Fruit fly (Drosophila melanogaster) whole organism, wandering third instar larva: ENCODE measurements around the gene CG18557.

Experiments used
- Abd-B ChIP-seq: fragments of >200 bp; optimal IDR thresholded peaks from 2 replicates; lab custom pipeline; 2017; ENCODE audit warnings: missing biosample characterization, missing genetic modification characterization
- CG32264 ChIP-seq: fragments of 200-800 bp; sonication (Bioruptor generic); optimal IDR thresholded peaks from 2 replicates; lab custom pipeline; 2016; ENCODE audit warnings: missing biosample characterization, missing genetic modification characterization
- CG9705 ChIP-seq: fragments of 200-800 bp; sonication (Bioruptor generic); optimal IDR thresholded peaks from 2 replicates; lab custom pipeline; 2018; ENCODE audit warnings: missing biosample characterization, mild to moderate bottlenecking, missing genetic modification characterization
- CrebA ChIP-seq: fragments of 200-800 bp; sonication (Bioruptor generic); optimal IDR thresholded peaks from 2 replicates; lab custom pipeline; 2016; ENCODE audit warnings: missing biosample characterization, mild to moderate bottlenecking, missing genetic modification characterization, borderline replicate concordance
- Dfd ChIP-seq: fragments of >200 bp; optimal IDR thresholded peaks from 2 replicates; lab custom pipeline; 2017; ENCODE audit warnings: missing biosample characterization, missing genetic modification characterization
- Dif ChIP-seq: fragments of 200-275, 200-300 bp; sonication (Bioruptor generic); optimal IDR thresholded peaks from 2 replicates; lab custom pipeline; 2018; ENCODE audit warnings: missing biosample characterization, missing genetic modification characterization; ENCODE audit not compliant: partially characterized antibody
- GATAd ChIP-seq: sonication (Bioruptor generic); optimal IDR thresholded peaks from 2 replicates; lab custom pipeline; 2016; ENCODE audit warnings: missing biosample characterization, missing genetic modification characterization
- HLH106 ChIP-seq: fragments of 200-800 bp; optimal IDR thresholded peaks from 3 replicates; lab custom pipeline; 2019; ENCODE audit warnings: missing biosample characterization, mild to moderate bottlenecking, missing genetic modification characterization, moderate library complexity
- Hnf4 ChIP-seq: fragments of 200-800 bp; sonication (Bioruptor generic); optimal IDR thresholded peaks from 2 replicates; lab custom pipeline; 2016; ENCODE audit warnings: missing biosample characterization, mild to moderate bottlenecking, missing genetic modification characterization
- Hr78 ChIP-seq: fragments of >200 bp; optimal IDR thresholded peaks from 2 replicates; lab custom pipeline; 2017; ENCODE audit warnings: missing biosample characterization, missing genetic modification characterization
- Hr83 ChIP-seq: fragments of 200-300 bp; sonication (Bioruptor generic); optimal IDR thresholded peaks from 2 replicates; lab custom pipeline; 2016; ENCODE audit warnings: missing biosample characterization, mild to moderate bottlenecking, missing genetic modification characterization, moderate library complexity; ENCODE audit not compliant: poor library complexity, severe bottlenecking
- Jra ChIP-seq: sonication (Bioruptor generic); optimal IDR thresholded peaks from 2 replicates; lab custom pipeline; 2016; ENCODE audit warnings: missing biosample characterization, missing genetic modification characterization
- Mio ChIP-seq: sonication (Bioruptor generic); optimal IDR thresholded peaks from 2 replicates; lab custom pipeline; 2016; ENCODE audit warnings: missing biosample characterization, missing genetic modification characterization
- Myc ChIP-seq: fragments of >200 bp; optimal IDR thresholded peaks from 2 replicates; lab custom pipeline; 2017
- N ChIP-seq: fragments of >200 bp; optimal IDR thresholded peaks from 2 replicates; lab custom pipeline; 2018; ENCODE audit warnings: missing biosample characterization, missing external identifiers, missing genetic modification characterization
- OdsH ChIP-seq: fragments of 200-800 bp; sonication (Bioruptor generic); optimal IDR thresholded peaks from 2 replicates; lab custom pipeline; 2016; ENCODE audit warnings: missing biosample characterization, mild to moderate bottlenecking, missing genetic modification characterization
- Rel ChIP-seq, 2 experiments: fragments of 200-800 bp; sonication (Bioruptor generic) in 1 of 2; optimal IDR thresholded peaks; 2 replicates in 1 of 2; 3 replicates in 1 of 2; lab custom pipeline; 2016 to 2019; ENCODE audit warnings: mild to moderate bottlenecking in 2 of 2, missing biosample characterization in 2 of 2, missing genetic modification characterization in 2 of 2, moderate library complexity in 1 of 2
- Sp1 ChIP-seq: fragments of 200-800 bp; sonication (Bioruptor generic); optimal IDR thresholded peaks from 3 replicates; lab custom pipeline; 2019; ENCODE audit warnings: missing biosample characterization, mild to moderate bottlenecking, missing genetic modification characterization, moderate library complexity
- Vsx2 ChIP-seq: fragments of 200-300, 225-300 bp; sonication (Bioruptor generic); optimal IDR thresholded peaks from 2 replicates; lab custom pipeline; 2018; ENCODE audit warnings: missing biosample characterization, missing genetic modification characterization; ENCODE audit not compliant: partially characterized antibody
- br ChIP-seq: fragments of 200-800 bp; sonication (Bioruptor generic); optimal IDR thresholded peaks from 2 replicates; lab custom pipeline; 2016; ENCODE audit warnings: missing biosample characterization, missing genetic modification characterization
- brk ChIP-seq: fragments of 200-800 bp; sonication (Bioruptor generic); optimal IDR thresholded peaks from 2 replicates; lab custom pipeline; 2016; ENCODE audit warnings: missing biosample characterization, mild to moderate bottlenecking, missing genetic modification characterization
- dl ChIP-seq, 2 experiments: fragments of 175-275, 200-275 bp in 1 of 2; fragments of 200-275 bp in 1 of 2; sonication (Bioruptor generic); optimal IDR thresholded peaks; lab custom pipeline; 2018; ENCODE audit warnings: mild to moderate bottlenecking in 2 of 2, missing biosample characterization in 2 of 2, missing genetic modification characterization in 2 of 2, moderate library complexity in 2 of 2; ENCODE audit not compliant: partially characterized antibody in 2 of 2, insufficient read depth in 1 of 2
- dmrt93B ChIP-seq: fragments of 200-800 bp; sonication (Bioruptor generic); optimal IDR thresholded peaks from 2 replicates; lab custom pipeline; 2018; ENCODE audit warnings: missing biosample characterization, mild to moderate bottlenecking, missing genetic modification characterization
- dsf ChIP-seq: sonication (Bioruptor generic); optimal IDR thresholded peaks from 2 replicates; lab custom pipeline; 2016; ENCODE audit warnings: missing biosample characterization, missing genetic modification characterization, borderline replicate concordance
- ey ChIP-seq: fragments of 200-800 bp; sonication (Bioruptor generic); optimal IDR thresholded peaks from 2 replicates; lab custom pipeline; 2016; ENCODE audit warnings: missing biosample characterization, missing genetic modification characterization
- foxo ChIP-seq, 2 experiments: fragments of 200-800 bp; sonication (Bioruptor generic); optimal IDR thresholded peaks; 2 replicates in 1 of 2; 3 replicates in 1 of 2; lab custom pipeline; 2016 to 2017; ENCODE audit warnings: missing biosample characterization in 2 of 2, missing genetic modification characterization in 2 of 2
- fru ChIP-seq: fragments of 200-800 bp; sonication (Bioruptor generic); optimal IDR thresholded peaks from 3 replicates; lab custom pipeline; 2016; ENCODE audit warnings: missing biosample characterization, mild to moderate bottlenecking, missing genetic modification characterization
- h ChIP-seq: fragments of 200-800 bp; sonication (Bioruptor generic); optimal IDR thresholded peaks from 3 replicates; lab custom pipeline; 2016; ENCODE audit warnings: missing biosample characterization, mild to moderate bottlenecking, missing genetic modification characterization
- jim ChIP-seq: fragments of 175-275, 200-325 bp; sonication (Bioruptor generic); optimal IDR thresholded peaks from 2 replicates; lab custom pipeline; 2016; ENCODE audit warnings: missing biosample characterization, mild to moderate bottlenecking, missing genetic modification characterization
- lola ChIP-seq: fragments of >200 bp; optimal IDR thresholded peaks from 2 replicates; lab custom pipeline; 2017; ENCODE audit warnings: missing biosample characterization, missing genetic modification characterization
- pan ChIP-seq: fragments of >200 bp; optimal IDR thresholded peaks from 2 replicates; lab custom pipeline; 2017
- psq ChIP-seq: fragments of 200-800 bp; sonication (Bioruptor generic); optimal IDR thresholded peaks from 3 replicates; lab custom pipeline; 2017; ENCODE audit warnings: missing biosample characterization, mild to moderate bottlenecking, missing genetic modification characterization, moderate library complexity
- rgr ChIP-seq: fragments of 200-800 bp; sonication (Bioruptor generic); optimal IDR thresholded peaks from 3 replicates; lab custom pipeline; 2016; ENCODE audit warnings: missing biosample characterization, mild to moderate bottlenecking, missing genetic modification characterization
- sage ChIP-seq: fragments of 200-800 bp; sonication (Bioruptor generic); optimal IDR thresholded peaks from 2 replicates; lab custom pipeline; 2016; ENCODE audit warnings: missing biosample characterization, mild to moderate bottlenecking, missing genetic modification characterization
- sv ChIP-seq: fragments of 200-800 bp; sonication (Bioruptor generic); optimal IDR thresholded peaks from 3 replicates; lab custom pipeline; 2016; ENCODE audit warnings: missing biosample characterization, missing genetic modification characterization
- tai ChIP-seq: sonication (Bioruptor generic); optimal IDR thresholded peaks from 2 replicates; lab custom pipeline; 2016; ENCODE audit warnings: missing biosample characterization, missing genetic modification characterization
- usp ChIP-seq: fragments of >200 bp; optimal IDR thresholded peaks from 2 replicates; lab custom pipeline; 2017; ENCODE audit warnings: missing biosample characterization, missing genetic modification characterization
- woc ChIP-seq: sonication (Bioruptor generic); optimal IDR thresholded peaks from 2 replicates; lab custom pipeline; 2016; ENCODE audit warnings: missing biosample characterization, mild to moderate bottlenecking, missing genetic modification characterization

Gene CG18557

DNA sequence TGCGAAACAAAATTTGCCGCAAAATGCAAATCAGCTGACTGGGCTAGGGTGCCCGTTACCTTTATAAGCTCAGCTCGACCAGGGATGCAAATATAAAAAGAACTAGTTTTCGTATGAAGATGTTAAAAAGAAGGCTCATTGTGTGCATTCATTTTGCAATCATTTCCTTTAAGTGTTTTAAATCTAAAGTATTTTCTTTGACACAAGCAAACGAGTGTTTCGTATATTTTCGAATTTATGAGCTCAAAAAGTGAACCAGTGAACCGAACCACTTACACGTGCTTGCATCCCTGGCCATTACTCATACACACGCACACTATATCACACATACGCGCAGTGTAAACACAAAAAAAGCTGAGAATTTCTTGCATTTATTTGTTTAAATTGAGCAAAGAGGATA, 32.7 kb upstream of the CG18557 start, which contains the start of the genes Prx6a and Sbat (continued):
- TF ChIP-seq foxo (GFP tag; optimal IDR thresholded peaks at IDR 0.05; lab: Kevin White, UChicago) (peak in 1 of 2 experiments; percentile 73), Rel (GFP tag; optimal IDR thresholded peaks at IDR 0.05; lab: Kevin White, UChicago) (no peak), Rel (tag; optimal IDR thresholded peaks at IDR 0.05; lab: Kevin White, UChicago) (peak; percentile 63), dsf (no peak), h (GFP tag; lab: Kevin White, UChicago) (peak; percentile 81), woc (peak; percentile 86), Vsx2 (GFP tag; lab: Kevin White, UChicago) (no peak)

DNA sequence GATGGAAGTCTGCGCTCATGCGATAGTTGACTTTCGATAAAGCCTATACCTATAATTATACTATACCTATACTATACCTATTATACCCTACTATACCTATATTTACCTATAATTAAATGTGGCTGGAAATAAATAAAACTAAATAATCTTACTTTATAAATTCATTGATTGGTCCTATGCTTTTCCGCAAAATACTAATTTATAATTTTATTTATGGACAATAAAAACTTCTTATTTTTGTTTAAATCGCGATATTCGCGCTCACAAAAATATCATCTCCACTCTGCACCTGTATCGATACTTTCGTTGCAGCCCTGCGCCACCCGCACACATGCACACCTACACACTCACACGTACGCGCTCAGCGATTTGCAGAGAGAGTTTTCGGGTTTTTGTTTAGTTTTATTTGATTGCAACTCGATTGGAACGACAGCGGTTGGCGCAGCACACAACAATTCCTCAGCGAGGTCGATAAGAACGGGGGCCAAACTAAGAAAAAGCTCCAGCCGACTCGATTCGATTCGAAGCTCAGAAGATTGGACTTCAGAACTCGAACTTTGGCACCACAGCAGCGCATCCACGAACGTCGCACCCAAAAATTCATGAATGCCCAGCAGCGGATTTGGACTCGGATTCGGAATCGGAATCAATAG, 29.1 kb upstream of the CG18557 start, which contains the start of gene CG8814:
Gene CG8814, plus strand, starts transcription at position 349 of the 653 bp plus-strand sequence.
- peak; percentile 47 for TF ChIP-seq Hr83 (GFP tag; lab: Kevin White, UChicago)
- peak; percentile 57 for TF ChIP-seq h (GFP tag; lab: Kevin White, UChicago)
- TF ChIP-seq dsf, result peak; percentile 46
- peak; percentile 58 for TF ChIP-seq rgr
- no peak for TF ChIP-seq Mio (GFP tag; lab: Kevin White, UChicago)
- no peak for TF ChIP-seq Hr78
- peak; percentile 64 for TF ChIP-seq fru
- peak; percentile 31 for TF ChIP-seq Dif (GFP tag; lab: Kevin White, UChicago)
- no peak for TF ChIP-seq N (GFP tag; lab: Kevin White, UChicago)
- TF ChIP-seq Sp1 (GFP tag; lab: Kevin White, UChicago), result peak; percentile 48
- no peak for TF ChIP-seq tai
- TF ChIP-seq psq, result peak; percentile 68
- TF ChIP-seq Vsx2 (GFP tag; lab: Kevin White, UChicago), result no peak
- peak; percentile 68 for TF ChIP-seq brk
- TF ChIP-seq GATAd, result no peak
- no peak for TF ChIP-seq Dfd (GFP tag; lab: Kevin White, UChicago)
- peak; percentile 88 for TF ChIP-seq Hnf4
- peak; percentile 71 for TF ChIP-seq Rel (GFP tag; optimal IDR thresholded peaks at IDR 0.05; lab: Kevin White, UChicago)
- peak; percentile 88 for TF ChIP-seq Rel (tag; optimal IDR thresholded peaks at IDR 0.05; lab: Kevin White, UChicago)
- peak; percentile 28 for TF ChIP-seq CG9705 (GFP tag; lab: Kevin White, UChicago)
- no peak for TF ChIP-seq Abd-B (GFP tag; lab: Kevin White, UChicago)
- peak; percentile 42 for TF ChIP-seq Jra (GFP tag; lab: Kevin White, UChicago)
- no peak for TF ChIP-seq jim (GFP tag; lab: Kevin White, UChicago)
- TF ChIP-seq dmrt93B, result peak; percentile 68
- no peak for TF ChIP-seq pan (lab: Kevin White, UChicago)
- peak; percentile 74 for TF ChIP-seq HLH106
- TF ChIP-seq ey (GFP tag; lab: Kevin White, UChicago), result peak; percentile 51
- TF ChIP-seq br (GFP tag; lab: Kevin White, UChicago), result peak; percentile 23
- TF ChIP-seq Myc, result no peak
- peak in 1 of 2 experiments; percentile 31 for TF ChIP-seq dl (GFP tag; optimal IDR thresholded peaks at IDR 0.05; lab: Kevin White, UChicago; ENCODE audit: insufficient read depth in 1 of 2, partially characterized antibody in 2 of 2)
- TF ChIP-seq OdsH (GFP tag; lab: Kevin White, UChicago), result peak; percentile 51
- peak; percentile 43 for TF ChIP-seq sv (GFP tag; lab: Kevin White, UChicago)
- TF ChIP-seq woc, result peak; percentile 76
- no peak for TF ChIP-seq CG32264 (GFP tag; lab: Kevin White, UChicago)
- TF ChIP-seq CrebA (GFP tag; lab: Kevin White, UChicago), result no peak
- peak; percentile 42 for TF ChIP-seq sage (GFP tag; lab: Kevin White, UChicago)
- TF ChIP-seq lola (GFP tag; lab: Kevin White, UChicago), result no peak
- peak in 1 of 2 experiments; percentile 78 for TF ChIP-seq foxo (GFP tag; optimal IDR thresholded peaks at IDR 0.05; lab: Kevin White, UChicago)
- TF ChIP-seq usp (GFP tag; lab: Kevin White, UChicago), result no peak
